Worm (Caenorhabditis elegans) whole organism, late embryonic: ENCODE measurements around the gene T25B2.1.
A peak's percentile ranks its signal among the peaks of the same experiment; 100 is the strongest.

Experiments used
- C08G9.2 ChIP-seq: sonication (generic microtip); optimal IDR thresholded peaks from 2 replicates; lab custom pipeline; 2016; ENCODE audit warnings: mild to moderate bottlenecking, missing genetic modification characterization, moderate library complexity, missing compliant biosample characterization
- C38D4.7 ChIP-seq: fragments of 200-800 bp; sonication (Bioruptor generic); optimal IDR thresholded peaks from 2 replicates; lab custom pipeline; 2018; ENCODE audit warnings: mild to moderate bottlenecking, missing genetic modification characterization, moderate library complexity, missing compliant biosample characterization
- K02D7.2 ChIP-seq: sonication (generic microtip); optimal IDR thresholded peaks from 2 replicates; lab custom pipeline; 2017; ENCODE audit warnings: mild to moderate bottlenecking, missing genetic modification characterization, missing compliant biosample characterization
- K09A11.1 ChIP-seq: sonication (generic microtip); optimal IDR thresholded peaks from 2 replicates; lab custom pipeline; 2017; ENCODE audit warnings: antibody characterized with exemption, mild to moderate bottlenecking, missing genetic modification characterization, missing compliant biosample characterization; ENCODE audit not compliant: insufficient read depth
- Y22D7AL.16 ChIP-seq: sonication (generic microtip); optimal IDR thresholded peaks from 2 replicates; lab custom pipeline; 2016; ENCODE audit warnings: missing genetic modification characterization, missing compliant biosample characterization
- ama-1 ChIP-seq: fragments of 150-350 bp; optimal IDR thresholded peaks from 2 replicates; lab custom pipeline; 2014
- ceh-18 ChIP-seq: sonication (generic microtip); optimal IDR thresholded peaks from 2 replicates; lab custom pipeline; 2016; ENCODE audit warnings: missing genetic modification characterization, missing compliant biosample characterization
- ceh-19 ChIP-seq: fragments of 200-800 bp; sonication (Bioruptor generic); optimal IDR thresholded peaks from 2 replicates; lab custom pipeline; 2018; ENCODE audit warnings: mild to moderate bottlenecking, missing genetic modification characterization, missing compliant biosample characterization
- ceh-24 ChIP-seq: sonication (generic microtip); optimal IDR thresholded peaks from 2 replicates; lab custom pipeline; 2016; ENCODE audit warnings: mild to moderate bottlenecking, missing genetic modification characterization, missing compliant biosample characterization
- ceh-30 ChIP-seq: fragments of 150-350 bp; optimal IDR thresholded peaks from 2 replicates; lab custom pipeline; 2014; ENCODE audit warnings: missing biosample characterization, missing genetic modification characterization
- ceh-31 ChIP-seq: sonication (generic microtip); optimal IDR thresholded peaks from 2 replicates; lab custom pipeline; 2016; ENCODE audit warnings: missing genetic modification characterization, missing compliant biosample characterization
- ceh-34 ChIP-seq: sonication (generic microtip); optimal IDR thresholded peaks from 2 replicates; lab custom pipeline; 2016; ENCODE audit warnings: mild to moderate bottlenecking, missing genetic modification characterization, missing compliant biosample characterization
- ceh-45 ChIP-seq: fragments of 200-800 bp; sonication (Bioruptor generic); IDR thresholded peaks from 2 replicates; pipeline ENCODE4 v1.3.6; 2022; ENCODE audit warnings: missing genetic modification reagents, missing genetic modification characterization, missing compliant biosample characterization
- ceh-6 ChIP-seq: fragments of 200-800 bp; sonication (Bioruptor generic); optimal IDR thresholded peaks from 2 replicates; lab custom pipeline; 2018; ENCODE audit warnings: mild to moderate bottlenecking, missing genetic modification characterization, missing compliant biosample characterization
- ceh-9 ChIP-seq: sonication (generic microtip); optimal IDR thresholded peaks from 2 replicates; lab custom pipeline; 2016; ENCODE audit warnings: mild to moderate bottlenecking, missing genetic modification characterization, inconsistent platforms, missing compliant biosample characterization
- che-1 ChIP-seq: sonication (generic microtip); optimal IDR thresholded peaks from 2 replicates; lab custom pipeline; 2016; ENCODE audit warnings: mild to moderate bottlenecking, missing genetic modification characterization, missing compliant biosample characterization
- dmd-4 ChIP-seq: sonication (generic microtip); optimal IDR thresholded peaks from 2 replicates; lab custom pipeline; 2016; ENCODE audit warnings: borderline replicate concordance, missing genetic modification characterization, missing compliant biosample characterization
- dve-1 ChIP-seq: sonication (generic microtip); optimal IDR thresholded peaks from 2 replicates; lab custom pipeline; 2017; ENCODE audit warnings: antibody characterized with exemption, mild to moderate bottlenecking, missing genetic modification characterization, missing compliant biosample characterization
- elt-2 ChIP-seq: sonication (generic microtip); optimal IDR thresholded peaks from 2 replicates; lab custom pipeline; 2016; ENCODE audit warnings: missing genetic modification reagents, missing genetic modification characterization, missing compliant biosample characterization
- elt-4 ChIP-seq: sonication (generic microtip); optimal IDR thresholded peaks from 2 replicates; lab custom pipeline; 2016; ENCODE audit warnings: missing genetic modification characterization, missing compliant biosample characterization
- ets-4 ChIP-seq: sonication (generic microtip); optimal IDR thresholded peaks from 2 replicates; lab custom pipeline; 2016; ENCODE audit warnings: missing genetic modification characterization, missing compliant biosample characterization
- eyg-1 ChIP-seq: sonication (generic microtip); optimal IDR thresholded peaks from 2 replicates; lab custom pipeline; 2016; ENCODE audit warnings: missing genotype, missing genetic modification characterization, missing compliant biosample characterization
- fax-1 ChIP-seq: sonication (generic microtip); optimal IDR thresholded peaks from 2 replicates; lab custom pipeline; 2016; ENCODE audit warnings: missing genotype, missing genetic modification characterization, missing compliant biosample characterization
- fkh-10 ChIP-seq: fragments of 150-350 bp; optimal IDR thresholded peaks from 2 replicates; lab custom pipeline; 2014; ENCODE audit warnings: missing biosample characterization, missing genetic modification reagents, missing genetic modification characterization
- hlh-13 ChIP-seq: fragments of 200-800 bp; sonication (Bioruptor generic); optimal IDR thresholded peaks from 2 replicates; lab custom pipeline; 2018; ENCODE audit warnings: mild to moderate bottlenecking, missing genetic modification characterization, missing compliant biosample characterization
- hlh-30 ChIP-seq: sonication (generic microtip); optimal IDR thresholded peaks from 2 replicates; lab custom pipeline; 2017; ENCODE audit warnings: antibody characterized with exemption, missing genetic modification characterization, missing compliant biosample characterization; ENCODE audit not compliant: insufficient read depth
- hlh-6 ChIP-seq: sonication (generic microtip); optimal IDR thresholded peaks from 2 replicates; lab custom pipeline; 2016; ENCODE audit warnings: missing genotype, missing genetic modification characterization, missing compliant biosample characterization
- lim-6 ChIP-seq: sonication (generic microtip); optimal IDR thresholded peaks from 2 replicates; lab custom pipeline; 2016; ENCODE audit warnings: missing genetic modification characterization, missing compliant biosample characterization
- nhr-11 ChIP-seq: fragments of 150-350 bp; optimal IDR thresholded peaks from 2 replicates; lab custom pipeline; 2014; ENCODE audit warnings: missing biosample characterization, missing genetic modification characterization
- npax-4 ChIP-seq: sonication (generic microtip); optimal IDR thresholded peaks from 2 replicates; lab custom pipeline; 2016; ENCODE audit warnings: missing genetic modification characterization, missing compliant biosample characterization
- pag-3 ChIP-seq: sonication (generic microtip); optimal IDR thresholded peaks from 2 replicates; lab custom pipeline; 2016; ENCODE audit warnings: missing compliant biosample characterization, missing genetic modification characterization, borderline replicate concordance
- pat-9 ChIP-seq: fragments of 200-800 bp; sonication (Bioruptor generic); optimal IDR thresholded peaks from 2 replicates; lab custom pipeline; 2018; ENCODE audit warnings: mild to moderate bottlenecking, missing genetic modification characterization, moderate library complexity, missing compliant biosample characterization
- pax-1 ChIP-seq: fragments of 150-350 bp; optimal IDR thresholded peaks from 2 replicates; lab custom pipeline; 2014; ENCODE audit warnings: missing biosample characterization, missing genetic modification characterization
- pha-4 ChIP-seq: fragments of 150-350 bp; optimal IDR thresholded peaks from 2 replicates; lab custom pipeline; 2018; ENCODE audit warnings: missing biosample characterization, missing genetic modification reagents, missing genetic modification characterization
- pqm-1 ChIP-seq: sonication (generic microtip); optimal IDR thresholded peaks from 2 replicates; lab custom pipeline; 2016; ENCODE audit warnings: missing genetic modification characterization, missing compliant biosample characterization
- rnt-1 ChIP-seq: sonication (generic microtip); optimal IDR thresholded peaks from 2 replicates; lab custom pipeline; 2016; ENCODE audit warnings: missing genetic modification characterization, missing compliant biosample characterization
- sox-2 ChIP-seq: fragments of 200-800 bp; sonication (Bioruptor generic); IDR thresholded peaks from 2 replicates; pipeline ENCODE4 v1.3.6; 2022; ENCODE audit warnings: missing genetic modification reagents, missing genetic modification characterization, missing compliant biosample characterization
- syd-9 ChIP-seq: sonication (generic microtip); optimal IDR thresholded peaks from 2 replicates; lab custom pipeline; 2016; ENCODE audit warnings: mild to moderate bottlenecking, missing genetic modification characterization, moderate library complexity, missing compliant biosample characterization
- tbx-7 ChIP-seq: sonication (generic microtip); optimal IDR thresholded peaks from 2 replicates; lab custom pipeline; 2016; ENCODE audit warnings: missing genotype, missing genetic modification characterization, missing compliant biosample characterization
- ttx-3 ChIP-seq: sonication (generic microtip); optimal IDR thresholded peaks from 2 replicates; lab custom pipeline; 2016; ENCODE audit warnings: missing genetic modification reagents, missing genetic modification characterization, missing compliant biosample characterization
- unc-42 ChIP-seq: sonication (generic microtip); optimal IDR thresholded peaks from 2 replicates; lab custom pipeline; 2016; ENCODE audit warnings: missing genotype, missing genetic modification characterization, missing compliant biosample characterization
- unc-55 ChIP-seq: sonication (generic microtip); optimal IDR thresholded peaks from 2 replicates; lab custom pipeline; 2017; ENCODE audit warnings: missing biosample characterization, missing genetic modification reagents, missing genetic modification characterization
- unc-86 ChIP-seq: sonication (generic microtip); optimal IDR thresholded peaks from 2 replicates; lab custom pipeline; 2016; ENCODE audit warnings: missing genetic modification characterization, missing compliant biosample characterization
- zip-5 ChIP-seq: sonication (generic microtip); optimal IDR thresholded peaks from 2 replicates; lab custom pipeline; 2016; ENCODE audit warnings: missing genetic modification characterization, missing compliant biosample characterization

The T25B2.1 gene

ce11 chrX:6207687-6208088, 33.9 kb downstream of the T25B2.1 start, which contains the start of gene T13C5.6 (continued):
- TF ChIP-seq hlh-6 (tag; lab: Kevin White, UChicago), result peak; percentile 98
- peak; percentile 97 for TF ChIP-seq ceh-19
- no peak for TF ChIP-seq pha-4 (tag; lab: Kevin White, UChicago)
- peak; percentile 94 for TF ChIP-seq C38D4.7 (GFP tag; lab: Kevin White, UChicago)
- peak; percentile 98 for TF ChIP-seq ceh-6 (GFP tag; lab: Kevin White, UChicago)
- peak; percentile 95 for TF ChIP-seq elt-4 (tag; lab: Kevin White, UChicago)
- TF ChIP-seq lim-6 (tag; lab: Kevin White, UChicago), result peak; percentile 96
- TF ChIP-seq unc-86 (tag; lab: Kevin White, UChicago), result peak; percentile 97
- TF ChIP-seq fkh-10 (GFP tag; lab: Kevin White, UChicago), result peak; percentile 82
- peak; percentile 97 for TF ChIP-seq eyg-1
- TF ChIP-seq ceh-34 (tag; lab: Kevin White, UChicago), result peak; percentile 98
- peak; percentile 93 for TF ChIP-seq K02D7.2 (tag; lab: Kevin White, UChicago)
- peak; percentile 98 for TF ChIP-seq rnt-1
- peak; percentile 97 for TF ChIP-seq unc-42 (tag; lab: Kevin White, UChicago)
- peak; percentile 96 for TF ChIP-seq ceh-9 (tag; lab: Kevin White, UChicago)
- peak; percentile 94 for TF ChIP-seq dve-1 (tag; lab: Kevin White, UChicago)
- TF ChIP-seq ttx-3, result peak; percentile 95
- peak; percentile 95 for TF ChIP-seq che-1
- peak; percentile 97 for TF ChIP-seq syd-9 (tag; lab: Kevin White, UChicago)
- peak; percentile 47 for TF ChIP-seq unc-55 (GFP tag; lab: Kevin White, UChicago)
- TF ChIP-seq pat-9 (tag; lab: Kevin White, UChicago), result peak; percentile 98
- peak; percentile 95 for TF ChIP-seq C08G9.2
- peak; percentile 96 for TF ChIP-seq sox-2 (GFP tag; lab: Robert Waterston, UW)
- peak; percentile 82 for TF ChIP-seq K09A11.1 (tag; lab: Kevin White, UChicago)
- TF ChIP-seq zip-5 (tag; lab: Kevin White, UChicago), result peak; percentile 91
- peak; percentile 96 for TF ChIP-seq ceh-24 (tag; lab: Kevin White, UChicago)
- peak; percentile 96 for TF ChIP-seq hlh-13
- TF ChIP-seq ets-4 (tag; lab: Kevin White, UChicago), result peak; percentile 96
- no peak for TF ChIP-seq pax-1
- TF ChIP-seq ceh-18 (tag; lab: Kevin White, UChicago), result peak; percentile 97
- peak; percentile 97 for TF ChIP-seq ceh-31 (tag; lab: Kevin White, UChicago)
- peak; percentile 92 for TF ChIP-seq pqm-1 (tag; lab: Kevin White, UChicago)

ce11 chrX:6208463-6208862, 34.7 kb downstream of the T25B2.1 start, which contains the start of gene C14F11.7:
Gene C14F11.7, minus strand, starts transcription at chrX:6208563.
- TF ChIP-seq npax-4 (tag; lab: Kevin White, UChicago) (no peak), ceh-45 (GFP tag; lab: Robert Waterston, UW) (no peak), ceh-30 (tag; lab: Kevin White, UChicago) (no peak), dve-1 (tag; lab: Kevin White, UChicago) (no peak), pag-3 (tag; lab: Kevin White, UChicago) (no peak), ceh-31 (tag; lab: Kevin White, UChicago) (no peak), tbx-7 (tag; lab: Kevin White, UChicago) (no peak), nhr-11 (no peak), zip-5 (tag; lab: Kevin White, UChicago) (no peak), dmd-4 (tag; lab: Kevin White, UChicago) (no peak), fax-1 (tag; lab: Kevin White, UChicago) (no peak), hlh-30 (tag; lab: Kevin White, UChicago) (no peak), unc-86 (tag; lab: Kevin White, UChicago) (no peak), rnt-1 (no peak), ama-1 (lab: Kevin White, UChicago) (no peak), elt-2 (no peak), hlh-6 (tag; lab: Kevin White, UChicago) (no peak), ets-4 (tag; lab: Kevin White, UChicago) (no peak), ceh-24 (tag; lab: Kevin White, UChicago) (no peak), Y22D7AL.16 (tag; lab: Kevin White, UChicago) (no peak)
- TF ChIP-seq, all 69 proteins: peak for 0
